Worm (Caenorhabditis elegans): ENCODE results near the gene xbx-4.

ce11 chrIV:2114337-2114736 lies at the start of gene xbx-4:
- TF ChIP-seq pqm-1 (tag; optimal IDR thresholded peaks at IDR 0.05): no peak
- no peak for TF ChIP-seq ama-1 (optimal IDR thresholded peaks at IDR 0.05)
- TF ChIP-seq dve-1 (tag; optimal IDR thresholded peaks at IDR 0.05): no peak
- TF ChIP-seq K02D7.2 (tag; optimal IDR thresholded peaks at IDR 0.05): no peak
- no peak for TF ChIP-seq npax-4 (tag; optimal IDR thresholded peaks at IDR 0.05)
- no peak for TF ChIP-seq eyg-1 (tag; optimal IDR thresholded peaks at IDR 0.05)

Data from whole organism, late embryonic.